Worm (Caenorhabditis elegans) whole organism, L2 larva: ENCODE data around the gene C02D5.2.

Experiments
- aly-2 ChIP-seq: fragments of 150-350 bp; optimal IDR thresholded peaks from 2 replicates; lab custom pipeline; 2014; ENCODE audit warnings: missing biosample characterization, missing genetic modification characterization
- elt-1 ChIP-seq: fragments of 150-350 bp; optimal IDR thresholded peaks from 2 replicates; lab custom pipeline; 2014; ENCODE audit warnings: missing biosample characterization, missing genetic modification characterization
- nhr-12 ChIP-seq: fragments of 150-350 bp; optimal IDR thresholded peaks from 2 replicates; lab custom pipeline; 2014; ENCODE audit warnings: missing biosample characterization, missing genetic modification characterization
- zag-1 ChIP-seq: fragments of 150-350 bp; optimal IDR thresholded peaks from 2 replicates; lab custom pipeline; 2014; ENCODE audit warnings: missing biosample characterization, missing genetic modification characterization
- ztf-4 ChIP-seq: fragments of 150-350 bp; optimal IDR thresholded peaks from 2 replicates; lab custom pipeline; 2014; ENCODE audit warnings: missing biosample characterization, missing genetic modification characterization

DNA sequence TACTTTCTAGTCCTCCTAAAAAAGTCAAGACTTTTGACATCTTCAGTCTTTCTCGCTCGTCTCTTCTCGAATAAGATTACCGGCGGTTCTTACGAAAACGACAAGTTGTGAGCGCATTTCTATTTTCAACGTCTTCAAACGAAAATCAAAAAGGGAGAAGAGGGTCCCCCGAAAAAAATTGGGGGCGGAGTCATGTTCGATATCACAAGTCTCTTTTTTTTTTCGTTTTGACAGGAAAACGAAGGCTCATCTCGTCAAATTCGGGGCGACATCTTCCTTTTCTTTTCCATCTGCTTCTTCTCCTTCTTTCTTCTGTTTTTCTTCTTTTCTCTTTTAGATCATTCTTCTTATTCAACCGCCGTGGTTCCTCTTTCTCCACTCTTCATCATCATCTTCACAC, 23.2 kb upstream of the C02D5.2 start:
- TF ChIP-seq zag-1 (tag; lab: Kevin White, UChicago) (no peak), nhr-12 (no peak), elt-1 (tag; lab: Kevin White, UChicago) (no peak), aly-2 (tag; lab: Kevin White, UChicago) (no peak), ztf-4 (tag; lab: Kevin White, UChicago) (no peak)
